Fruit fly (Drosophila melanogaster) whole organism, embryonic: Measurements from ENCODE around the gene CG13658.

Experiments
- Aef1 ChIP-seq: fragments of 200-800 bp; sonication (Bioruptor generic); IDR thresholded peaks from 3 replicates; pipeline ENCODE4 v1.3.6; 2022; ENCODE audit warnings: missing biosample characterization, missing genetic modification characterization
- Atf6 ChIP-seq: fragments of 200-800 bp; sonication (Bioruptor generic); IDR thresholded peaks from 2 replicates; pipeline ENCODE4 v1.3.6; 2022; ENCODE audit warnings: missing biosample characterization, missing genetic modification characterization
- BEAF-32 ChIP-seq: fragments of 200-800 bp; sonication (Bioruptor generic); optimal IDR thresholded peaks from 3 replicates; lab custom pipeline; 2017; ENCODE audit warnings: missing biosample characterization, missing genetic modification characterization, mild to moderate bottlenecking, moderate library complexity, missing genetic modification reagents
- C15 ChIP-seq: fragments of 200-800 bp; sonication (Bioruptor generic); IDR thresholded peaks from 3 replicates; pipeline ENCODE4 v1.3.6; 2022; ENCODE audit warnings: missing biosample characterization, missing genetic modification characterization
- CG10959 ChIP-seq: fragments of 200-800 bp; sonication (Bioruptor generic); IDR thresholded peaks from 2 replicates; pipeline ENCODE4 v1.3.6; 2022; ENCODE audit warnings: missing biosample characterization, missing genetic modification characterization
- CG12391 ChIP-seq: fragments of 200-800 bp; sonication (Bioruptor generic); optimal IDR thresholded peaks from 3 replicates; lab custom pipeline; 2018; ENCODE audit warnings: missing biosample characterization, mild to moderate bottlenecking, missing genetic modification characterization, moderate library complexity
- CG12659 ChIP-seq: fragments of 200-800 bp; sonication (Bioruptor generic); optimal IDR thresholded peaks from 3 replicates; lab custom pipeline; 2017; ENCODE audit warnings: mild to moderate bottlenecking, missing biosample characterization, missing genetic modification reagents, missing genetic modification characterization
- CG13123 ChIP-seq: fragments of 200-800 bp; sonication (Bioruptor generic); optimal IDR thresholded peaks from 2 replicates; lab custom pipeline; 2016; ENCODE audit warnings: missing biosample characterization, missing genetic modification characterization
- CG13424 ChIP-seq: fragments of 200-800 bp; sonication (Bioruptor generic); optimal IDR thresholded peaks from 2 replicates; lab custom pipeline; 2019; ENCODE audit warnings: missing biosample characterization, mild to moderate bottlenecking, missing genetic modification characterization, moderate library complexity
- CG13894 ChIP-seq: fragments of 200-800 bp; sonication (Bioruptor generic); optimal IDR thresholded peaks from 3 replicates; lab custom pipeline; 2018; ENCODE audit warnings: missing biosample characterization, mild to moderate bottlenecking, missing genetic modification characterization, moderate library complexity
- CG14710 ChIP-seq: fragments of 200-800 bp; sonication (Bioruptor generic); optimal IDR thresholded peaks from 3 replicates; lab custom pipeline; 2019; ENCODE audit warnings: missing biosample characterization, mild to moderate bottlenecking, missing genetic modification characterization, moderate library complexity
- CG15514 ChIP-seq: fragments of 200-800 bp; sonication (Bioruptor generic); optimal IDR thresholded peaks from 3 replicates; lab custom pipeline; 2017; ENCODE audit warnings: missing biosample characterization, missing genetic modification characterization, mild to moderate bottlenecking, moderate library complexity, missing genetic modification reagents
- CG15601 ChIP-seq: fragments of 200-800 bp; sonication (Bioruptor generic); optimal IDR thresholded peaks from 3 replicates; lab custom pipeline; 2019; ENCODE audit warnings: missing biosample characterization, mild to moderate bottlenecking, missing genetic modification characterization, moderate library complexity
- CG1603 ChIP-seq: fragments of 200-800 bp; sonication (Bioruptor generic); optimal IDR thresholded peaks from 2 replicates; lab custom pipeline; 2019; ENCODE audit warnings: missing biosample characterization, mild to moderate bottlenecking, missing genetic modification characterization, moderate library complexity
- CG17829 ChIP-seq: fragments of 200-800 bp; optimal IDR thresholded peaks from 2 replicates; lab custom pipeline; 2019; ENCODE audit warnings: missing biosample characterization, mild to moderate bottlenecking, missing genetic modification characterization, moderate library complexity
- CG2116 ChIP-seq: fragments of 200-800 bp; sonication (Bioruptor generic); optimal IDR thresholded peaks from 3 replicates; lab custom pipeline; 2018; ENCODE audit warnings: missing biosample characterization, mild to moderate bottlenecking, missing genetic modification characterization
- CG2199 ChIP-seq: fragments of 200-800 bp; sonication (Bioruptor generic); IDR thresholded peaks from 3 replicates; pipeline ENCODE4 v1.3.6; 2022; ENCODE audit warnings: missing biosample characterization, missing genetic modification characterization
- CG31365 ChIP-seq: fragments of 200-800 bp; sonication (Bioruptor generic); optimal IDR thresholded peaks from 2 replicates; lab custom pipeline; 2018; ENCODE audit warnings: missing biosample characterization, mild to moderate bottlenecking, missing genetic modification characterization
- CG33557 ChIP-seq: fragments of 200-800 bp; sonication (Bioruptor generic); optimal IDR thresholded peaks from 2 replicates; lab custom pipeline; 2019; ENCODE audit warnings: missing biosample characterization, mild to moderate bottlenecking, missing genetic modification characterization, moderate library complexity
- CG3847 ChIP-seq: fragments of 200-800 bp; sonication (Bioruptor generic); IDR thresholded peaks from 2 replicates; pipeline ENCODE4 v1.3.6; 2022; ENCODE audit warnings: missing biosample characterization, missing genetic modification characterization
- CG6254 ChIP-seq: fragments of 200-800 bp; sonication (Bioruptor generic); optimal IDR thresholded peaks from 3 replicates; lab custom pipeline; 2017; ENCODE audit warnings: mild to moderate bottlenecking, missing biosample characterization, missing genetic modification reagents, missing genetic modification characterization
- CTCF ChIP-seq: fragments of 200-800 bp; sonication (Bioruptor generic); optimal IDR thresholded peaks from 2 replicates; lab custom pipeline; 2017; ENCODE audit warnings: missing biosample characterization, mild to moderate bottlenecking, missing genetic modification characterization, moderate library complexity
- CoRest ChIP-seq: fragments of 200-800 bp; sonication (Bioruptor generic); optimal IDR thresholded peaks from 3 replicates; lab custom pipeline; 2018; ENCODE audit warnings: missing biosample characterization, mild to moderate bottlenecking, missing genetic modification characterization, moderate library complexity
- D19B ChIP-seq: fragments of 200-800 bp; sonication (Bioruptor generic); optimal IDR thresholded peaks from 2 replicates; lab custom pipeline; 2017; ENCODE audit warnings: missing biosample characterization, mild to moderate bottlenecking, missing genetic modification characterization
- Dip3 ChIP-seq: fragments of 200-800 bp; sonication (Bioruptor generic); optimal IDR thresholded peaks from 3 replicates; lab custom pipeline; 2016; ENCODE audit warnings: missing biosample characterization, missing genetic modification characterization
- Doc2 ChIP-seq: fragments of 200-800 bp; sonication (Bioruptor generic); IDR thresholded peaks from 2 replicates; pipeline ENCODE4 v1.3.6; 2022; ENCODE audit warnings: missing biosample characterization, missing genetic modification characterization
- Dp ChIP-seq: fragments of 200-800 bp; sonication (Bioruptor generic); optimal IDR thresholded peaks from 2 replicates; lab custom pipeline; 2018; ENCODE audit warnings: missing biosample characterization, mild to moderate bottlenecking, missing genetic modification characterization, moderate library complexity
- Ets97D ChIP-seq: fragments of 200-800 bp; sonication (Bioruptor generic); optimal IDR thresholded peaks from 3 replicates; lab custom pipeline; 2016; ENCODE audit warnings: missing biosample characterization, missing genetic modification characterization
- Fer1 ChIP-seq: fragments of 200-800 bp; sonication (Bioruptor generic); optimal IDR thresholded peaks from 2 replicates; lab custom pipeline; 2017; ENCODE audit warnings: missing biosample characterization, mild to moderate bottlenecking, missing genetic modification characterization
- GATAe ChIP-seq: fragments of 200-800 bp; sonication (Bioruptor generic); conservative IDR thresholded peaks from 2 replicates; pipeline ENCODE4 v1.3.6; 2022; ENCODE audit warnings: missing biosample characterization, missing genetic modification characterization
- HmgZ ChIP-seq: fragments of 200-800 bp; sonication (Bioruptor generic); optimal IDR thresholded peaks from 2 replicates; lab custom pipeline; 2018; ENCODE audit warnings: missing biosample characterization, mild to moderate bottlenecking, missing genetic modification characterization
- Hmr ChIP-seq: fragments of 200-800 bp; sonication (Bioruptor generic); optimal IDR thresholded peaks from 3 replicates; lab custom pipeline; 2017; ENCODE audit warnings: mild to moderate bottlenecking, missing biosample characterization, missing genetic modification reagents, missing genetic modification characterization
- Lhr ChIP-seq: fragments of 200-800 bp; sonication (Bioruptor generic); optimal IDR thresholded peaks from 3 replicates; lab custom pipeline; 2017; ENCODE audit warnings: mild to moderate bottlenecking, missing biosample characterization, missing genetic modification reagents, missing genetic modification characterization
- NFAT ChIP-seq: fragments of 200-800 bp; sonication (Bioruptor generic); IDR thresholded peaks from 2 replicates; pipeline ENCODE4 v1.3.6; 2022; ENCODE audit warnings: missing biosample characterization, missing genetic modification characterization
- YL-1 ChIP-seq: fragments of 200-800 bp; sonication (Bioruptor generic); optimal IDR thresholded peaks from 3 replicates; lab custom pipeline; 2017; ENCODE audit warnings: missing biosample characterization, mild to moderate bottlenecking, missing genetic modification characterization
- ap ChIP-seq: fragments of 200-800 bp; sonication (Bioruptor generic); IDR thresholded peaks from 2 replicates; pipeline ENCODE4 v1.3.6; 2022; ENCODE audit warnings: missing biosample characterization, missing genetic modification characterization
- croc ChIP-seq: fragments of 200-800 bp; sonication (Bioruptor generic); conservative IDR thresholded peaks from 3 replicates; pipeline ENCODE4 v1.3.6; 2022; ENCODE audit warnings: missing biosample characterization, missing genetic modification characterization
- gfzf ChIP-seq: fragments of 200-800 bp; sonication (Bioruptor generic); optimal IDR thresholded peaks from 2 replicates; lab custom pipeline; 2016; ENCODE audit warnings: missing biosample characterization, mild to moderate bottlenecking, missing genetic modification characterization, moderate library complexity
- gsb-n ChIP-seq: fragments of 200-800 bp; sonication (Bioruptor generic); optimal IDR thresholded peaks from 3 replicates; lab custom pipeline; 2018; ENCODE audit warnings: missing biosample characterization, mild to moderate bottlenecking, missing genetic modification characterization
- insv ChIP-seq, 2 experiments: fragments of 200-800 bp; sonication (Bioruptor generic); optimal IDR thresholded peaks; 3 replicates each; lab custom pipeline; 2016 to 2018; ENCODE audit warnings: missing biosample characterization in 2 of 2, missing genetic modification characterization in 2 of 2
- ken ChIP-seq: fragments of 200-800 bp; sonication (Bioruptor generic); IDR thresholded peaks from 3 replicates; pipeline ENCODE4 v1.3.6; 2022; ENCODE audit warnings: missing biosample characterization, missing genetic modification characterization
- nmo ChIP-seq: fragments of 200-800 bp; sonication (Bioruptor generic); optimal IDR thresholded peaks from 2 replicates; lab custom pipeline; 2018; ENCODE audit warnings: missing biosample characterization, mild to moderate bottlenecking, missing genetic modification characterization, moderate library complexity
- pita ChIP-seq: fragments of 200-800 bp; sonication (Bioruptor generic); optimal IDR thresholded peaks from 2 replicates; lab custom pipeline; 2017; ENCODE audit warnings: missing biosample characterization, mild to moderate bottlenecking, missing genetic modification characterization
- shn ChIP-seq: fragments of 200-800 bp; sonication (Bioruptor generic); optimal IDR thresholded peaks from 3 replicates; lab custom pipeline; 2016; ENCODE audit warnings: missing biosample characterization, missing genetic modification characterization
- slp2 ChIP-seq: fragments of 200-800 bp; sonication (Bioruptor generic); optimal IDR thresholded peaks from 2 replicates; lab custom pipeline; 2016; ENCODE audit warnings: missing biosample characterization, missing genetic modification characterization
- ttk ChIP-seq: fragments of 200-800 bp; sonication (Bioruptor generic); IDR thresholded peaks from 2 replicates; pipeline ENCODE4 v2.1.2; 2022; ENCODE audit warnings: missing biosample characterization, missing genetic modification characterization
- unc-4 ChIP-seq: fragments of 200-800 bp; sonication (Bioruptor generic); IDR thresholded peaks from 2 replicates; pipeline ENCODE4 v1.3.6; 2022; ENCODE audit warnings: missing biosample characterization, missing genetic modification characterization; ENCODE audit not compliant: partially characterized antibody
- yki ChIP-seq: fragments of >200 bp; optimal IDR thresholded peaks from 3 replicates; lab custom pipeline; 2018

CG13658 gene

DNA sequence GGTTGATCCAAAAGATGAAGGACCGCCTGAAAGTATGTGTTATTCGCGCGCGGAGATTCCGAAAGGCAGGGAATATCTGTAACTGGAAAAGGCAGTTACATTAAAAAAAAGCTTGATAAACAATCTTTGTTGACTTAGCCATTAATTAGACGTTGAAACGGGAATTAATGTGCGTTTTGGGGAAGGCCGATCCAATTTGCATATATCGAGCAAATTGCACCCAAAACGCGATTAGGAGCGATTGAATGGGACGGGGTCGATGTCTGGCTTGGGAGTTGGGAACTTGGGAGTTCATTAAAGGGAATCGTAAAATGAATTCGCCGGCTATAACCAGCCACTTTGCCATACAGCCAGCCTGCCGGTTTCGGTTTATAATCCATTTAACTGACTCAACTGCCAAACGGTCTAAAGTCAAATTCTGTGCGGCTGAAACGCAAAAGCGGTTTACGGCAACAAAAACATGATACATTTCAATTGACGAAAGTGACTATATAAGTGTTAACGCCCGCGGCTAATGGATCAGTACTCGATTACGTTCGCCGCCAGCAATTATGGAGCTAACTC is 45.7 kb upstream of the CG13658 start, which contains the start of gene CG11854:
Gene CG11854 (plus strand): TSS at position 514 of the 564 bp plus-strand sequence.
- TF ChIP-seq GATAe (GFP tag; lab: Robert Waterston, UW) (no peak), CG6254 (no peak), croc (GFP tag; lab: Robert Waterston, UW) (no peak), ap (no peak), CG10959 (no peak), NFAT (GFP tag; lab: Robert Waterston, UW) (no peak), slp2 (GFP tag; lab: Kevin White, UChicago) (no peak), Dp (GFP tag; lab: Kevin White, UChicago) (no peak), Dip3 (GFP tag; lab: Kevin White, UChicago) (no peak), shn (GFP tag; lab: Kevin White, UChicago) (no peak), Atf6 (GFP tag; lab: Robert Waterston, UW) (no peak), yki (lab: Kevin White, UChicago) (no peak), CG13123 (no peak)

DNA sequence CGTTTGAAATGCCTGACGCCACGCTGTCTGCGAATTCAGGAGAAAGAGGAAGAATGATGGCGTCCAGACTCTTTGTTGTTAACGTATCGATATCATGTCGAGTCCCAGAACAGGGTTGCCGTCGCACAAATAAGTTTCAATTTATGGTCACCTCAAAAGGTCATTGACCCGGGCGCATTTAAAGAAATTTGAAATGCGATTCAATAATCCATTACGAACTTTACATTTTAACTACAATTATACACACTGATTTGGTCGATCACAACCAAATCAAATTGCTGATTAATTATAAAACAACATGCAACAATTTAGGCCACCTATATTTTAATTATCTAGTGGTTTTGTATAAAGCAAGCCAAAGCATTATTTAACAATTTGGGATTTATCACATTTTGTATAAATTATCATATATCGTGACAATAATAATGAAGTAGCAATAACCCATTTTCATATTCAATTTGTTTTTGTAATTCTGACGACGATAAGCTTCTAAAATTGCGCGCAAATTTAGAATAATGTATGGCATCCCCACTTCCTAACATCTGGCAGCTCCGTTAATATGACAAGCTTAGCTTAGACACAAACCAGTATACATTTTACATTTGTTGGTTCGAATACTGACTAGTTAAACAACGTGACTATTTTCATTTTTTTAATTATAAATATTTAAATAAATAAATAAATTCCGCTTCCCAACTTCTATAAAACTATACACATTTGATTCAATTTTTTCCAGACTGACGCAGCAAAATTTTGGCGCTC is 42.0 kb upstream of the CG13658 start, which contains the start of gene bam:
Gene bam (minus strand): TSS at position 58 of the 762 bp plus-strand sequence.
- TF ChIP-seq C15 (GFP tag; lab: Robert Waterston, UW) (no peak), CG12659 (GFP tag; lab: Kevin White, UChicago) (peak; percentile 37), HmgZ (peak; percentile 67), CG2116 (GFP tag; lab: Kevin White, UChicago) (peak; percentile 36), Dp (GFP tag; lab: Kevin White, UChicago) (peak; percentile 97), CG33557 (GFP tag; lab: Kevin White, UChicago) (peak; percentile 15), CoRest (tag; lab: Kevin White, UChicago) (peak; percentile 64), CG14710 (tag; lab: Kevin White, UChicago) (peak; percentile 45), Lhr (GFP tag; lab: Kevin White, UChicago) (peak; percentile 84), pita (GFP tag; lab: Kevin White, UChicago) (peak; percentile 86), CG17829 (peak; percentile 52), unc-4 (GFP tag; lab: Robert Waterston, UW) (0 out of 2 replicates have a peak, but pooled peaks have one; percentile 20), gfzf (peak; percentile 41), ken (0 out of 3 replicates have a peak, but pooled peaks have one; percentile 37), CG31365 (no peak), CG3847 (GFP tag; lab: Robert Waterston, UW) (peak; percentile 80), BEAF-32 (GFP tag; lab: Kevin White, UChicago) (peak; percentile 24), Doc2 (GFP tag; lab: Robert Waterston, UW) (no peak), CG1603 (tag; lab: Kevin White, UChicago) (peak; percentile 57), Hmr (peak; percentile 59), D19B (GFP tag; lab: Kevin White, UChicago) (no peak), CTCF (GFP tag; lab: Kevin White, UChicago) (peak; percentile 76), CG2199 (peak; percentile 59; the same call in 2 of the 3 replicates), insv (GFP tag; optimal IDR thresholded peaks at IDR 0.05; lab: Kevin White, UChicago) (peak in 1 of 2 experiments; percentile 46), CG13424 (tag; lab: Kevin White, UChicago) (peak; percentile 7), YL-1 (peak; percentile 18), CG13894 (tag; lab: Kevin White, UChicago) (peak; percentile 27), CG12391 (peak; percentile 33), Fer1 (GFP tag; lab: Kevin White, UChicago) (peak; percentile 15), Aef1 (GFP tag; lab: Robert Waterston, UW) (peak; percentile 14; the same call in 1 of the 3 replicates), gsb-n (tag; lab: Kevin White, UChicago) (peak; percentile 10), Ets97D (GFP tag; lab: Kevin White, UChicago) (peak; percentile 69), nmo (GFP tag; lab: Kevin White, UChicago) (peak; percentile 40), CG15601 (tag; lab: Kevin White, UChicago) (peak; percentile 22), CG15514 (peak; percentile 89), ttk (GFP tag; lab: Robert Waterston, UW) (no peak)
